Fruit fly (Drosophila melanogaster) whole organism, embryonic: Measurements from ENCODE around the gene CG10300.

Source experiments
- CG7271 ChIP-seq: fragments of 200-800 bp; sonication (Bioruptor generic); optimal IDR thresholded peaks from 2 replicates; lab custom pipeline; 2018; ENCODE audit warnings: missing biosample characterization, mild to moderate bottlenecking, missing genetic modification characterization, moderate library complexity
- Mrtf ChIP-seq: fragments of 200-800 bp; sonication (Bioruptor generic); IDR thresholded peaks from 3 replicates; pipeline ENCODE4 v1.3.6; 2022; ENCODE audit warnings: missing biosample characterization, missing genetic modification characterization

DNA sequence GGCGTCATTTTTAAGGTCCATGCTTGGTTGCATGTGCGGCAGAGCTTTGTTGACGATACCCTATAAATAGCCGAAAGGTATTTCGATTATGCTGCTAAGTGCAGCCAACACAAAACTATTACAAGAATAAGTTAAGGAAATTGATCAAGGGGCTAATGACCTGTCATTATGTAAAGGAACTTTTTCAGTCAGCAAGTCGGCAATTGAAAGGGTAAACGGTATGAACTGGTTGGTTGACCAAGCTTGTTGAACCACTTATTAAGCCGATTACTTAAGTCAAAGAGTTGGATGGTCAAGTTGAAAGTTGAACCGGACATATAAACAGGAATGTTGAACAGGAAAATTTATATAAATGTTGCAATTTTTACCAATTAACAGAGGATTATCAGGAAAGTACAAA is 38.2 kb upstream of the CG10300 start:
- TF ChIP-seq CG7271 (no peak), Mrtf (GFP tag; lab: Robert Waterston, UW) (no peak)
